Worm (Caenorhabditis elegans) whole organism, late embryonic: Measurements from ENCODE around the gene sng-1.
A peak's percentile ranks its signal among the peaks of the same experiment; 100 is the strongest.

ENCODE experiments used
- C38D4.7 ChIP-seq: fragments of 200-800 bp; sonication (Bioruptor generic); optimal IDR thresholded peaks from 2 replicates; lab custom pipeline; 2018; ENCODE audit warnings: mild to moderate bottlenecking, missing genetic modification characterization, moderate library complexity, missing compliant biosample characterization
- F13H6.1 ChIP-seq: sonication (generic microtip); optimal IDR thresholded peaks from 2 replicates; lab custom pipeline; 2016; ENCODE audit warnings: missing genetic modification characterization, missing compliant biosample characterization
- K02D7.2 ChIP-seq: sonication (generic microtip); optimal IDR thresholded peaks from 2 replicates; lab custom pipeline; 2017; ENCODE audit warnings: mild to moderate bottlenecking, missing genetic modification characterization, missing compliant biosample characterization
- K09A11.1 ChIP-seq: sonication (generic microtip); optimal IDR thresholded peaks from 2 replicates; lab custom pipeline; 2017; ENCODE audit warnings: antibody characterized with exemption, mild to moderate bottlenecking, missing genetic modification characterization, missing compliant biosample characterization; ENCODE audit not compliant: insufficient read depth
- ceh-18 ChIP-seq: sonication (generic microtip); optimal IDR thresholded peaks from 2 replicates; lab custom pipeline; 2016; ENCODE audit warnings: missing genetic modification characterization, missing compliant biosample characterization
- ceh-19 ChIP-seq: fragments of 200-800 bp; sonication (Bioruptor generic); optimal IDR thresholded peaks from 2 replicates; lab custom pipeline; 2018; ENCODE audit warnings: mild to moderate bottlenecking, missing genetic modification characterization, missing compliant biosample characterization
- ceh-2 ChIP-seq: sonication (generic microtip); optimal IDR thresholded peaks from 2 replicates; lab custom pipeline; 2016; ENCODE audit warnings: missing genotype, missing genetic modification characterization, missing compliant biosample characterization
- ceh-31 ChIP-seq: sonication (generic microtip); optimal IDR thresholded peaks from 2 replicates; lab custom pipeline; 2016; ENCODE audit warnings: missing genetic modification characterization, missing compliant biosample characterization
- ceh-34 ChIP-seq: sonication (generic microtip); optimal IDR thresholded peaks from 2 replicates; lab custom pipeline; 2016; ENCODE audit warnings: mild to moderate bottlenecking, missing genetic modification characterization, missing compliant biosample characterization
- ceh-48 ChIP-seq: sonication (generic microtip); optimal IDR thresholded peaks from 2 replicates; lab custom pipeline; 2016; ENCODE audit warnings: missing genetic modification characterization, inconsistent platforms, missing compliant biosample characterization
- ceh-9 ChIP-seq: sonication (generic microtip); optimal IDR thresholded peaks from 2 replicates; lab custom pipeline; 2016; ENCODE audit warnings: mild to moderate bottlenecking, missing genetic modification characterization, inconsistent platforms, missing compliant biosample characterization
- che-1 ChIP-seq: sonication (generic microtip); optimal IDR thresholded peaks from 2 replicates; lab custom pipeline; 2016; ENCODE audit warnings: mild to moderate bottlenecking, missing genetic modification characterization, missing compliant biosample characterization
- dve-1 ChIP-seq: sonication (generic microtip); optimal IDR thresholded peaks from 2 replicates; lab custom pipeline; 2017; ENCODE audit warnings: antibody characterized with exemption, mild to moderate bottlenecking, missing genetic modification characterization, missing compliant biosample characterization
- elt-2 ChIP-seq: sonication (generic microtip); optimal IDR thresholded peaks from 2 replicates; lab custom pipeline; 2016; ENCODE audit warnings: missing genetic modification reagents, missing genetic modification characterization, missing compliant biosample characterization
- ets-4 ChIP-seq: sonication (generic microtip); optimal IDR thresholded peaks from 2 replicates; lab custom pipeline; 2016; ENCODE audit warnings: missing genetic modification characterization, missing compliant biosample characterization
- eyg-1 ChIP-seq: sonication (generic microtip); optimal IDR thresholded peaks from 2 replicates; lab custom pipeline; 2016; ENCODE audit warnings: missing genotype, missing genetic modification characterization, missing compliant biosample characterization
- fkh-6 ChIP-seq: sonication (generic microtip); optimal IDR thresholded peaks from 2 replicates; lab custom pipeline; 2016; ENCODE audit warnings: missing genetic modification characterization, missing compliant biosample characterization
- hlh-13 ChIP-seq: fragments of 200-800 bp; sonication (Bioruptor generic); optimal IDR thresholded peaks from 2 replicates; lab custom pipeline; 2018; ENCODE audit warnings: mild to moderate bottlenecking, missing genetic modification characterization, missing compliant biosample characterization
- hlh-30 ChIP-seq: sonication (generic microtip); optimal IDR thresholded peaks from 2 replicates; lab custom pipeline; 2017; ENCODE audit warnings: antibody characterized with exemption, missing genetic modification characterization, missing compliant biosample characterization; ENCODE audit not compliant: insufficient read depth
- hlh-8 ChIP-seq: sonication (generic microtip); optimal IDR thresholded peaks from 2 replicates; lab custom pipeline; 2016; ENCODE audit warnings: missing genotype, missing genetic modification characterization, missing compliant biosample characterization
- lin-11 ChIP-seq: fragments of 200-800 bp; sonication (Bioruptor generic); optimal IDR thresholded peaks from 2 replicates; lab custom pipeline; 2018; ENCODE audit warnings: mild to moderate bottlenecking, missing genetic modification characterization, missing compliant biosample characterization
- mec-3 ChIP-seq: sonication (generic microtip); optimal IDR thresholded peaks from 2 replicates; lab custom pipeline; 2016; ENCODE audit warnings: borderline replicate concordance, missing genetic modification characterization, missing compliant biosample characterization
- nfya-1 ChIP-seq: sonication (generic microtip); optimal IDR thresholded peaks from 2 replicates; lab custom pipeline; 2017; ENCODE audit warnings: missing genetic modification characterization, mild to moderate bottlenecking, missing compliant biosample characterization, antibody characterized with exemption, moderate library complexity
- nhr-11 ChIP-seq: fragments of 150-350 bp; optimal IDR thresholded peaks from 2 replicates; lab custom pipeline; 2014; ENCODE audit warnings: missing biosample characterization, missing genetic modification characterization
- npax-4 ChIP-seq: sonication (generic microtip); optimal IDR thresholded peaks from 2 replicates; lab custom pipeline; 2016; ENCODE audit warnings: missing genetic modification characterization, missing compliant biosample characterization
- pag-3 ChIP-seq: sonication (generic microtip); optimal IDR thresholded peaks from 2 replicates; lab custom pipeline; 2016; ENCODE audit warnings: missing compliant biosample characterization, missing genetic modification characterization, borderline replicate concordance
- pax-1 ChIP-seq: fragments of 150-350 bp; optimal IDR thresholded peaks from 2 replicates; lab custom pipeline; 2014; ENCODE audit warnings: missing biosample characterization, missing genetic modification characterization
- pros-1 ChIP-seq: fragments of 150-350 bp; optimal IDR thresholded peaks from 2 replicates; lab custom pipeline; 2014; ENCODE audit warnings: missing biosample characterization, missing genetic modification reagents, missing genetic modification characterization
- ref-2 ChIP-seq: sonication (generic microtip); optimal IDR thresholded peaks from 2 replicates; lab custom pipeline; 2016; ENCODE audit warnings: missing genetic modification characterization, missing compliant biosample characterization
- rnt-1 ChIP-seq: sonication (generic microtip); optimal IDR thresholded peaks from 2 replicates; lab custom pipeline; 2016; ENCODE audit warnings: missing genetic modification characterization, missing compliant biosample characterization
- sdc-2 ChIP-seq: sonication (generic microtip); optimal IDR thresholded peaks from 2 replicates; lab custom pipeline; 2016; ENCODE audit warnings: missing genotype, missing genetic modification characterization, missing compliant biosample characterization
- syd-9 ChIP-seq: sonication (generic microtip); optimal IDR thresholded peaks from 2 replicates; lab custom pipeline; 2016; ENCODE audit warnings: mild to moderate bottlenecking, missing genetic modification characterization, moderate library complexity, missing compliant biosample characterization
- tbx-2 ChIP-seq: sonication (generic microtip); optimal IDR thresholded peaks from 2 replicates; lab custom pipeline; 2016; ENCODE audit warnings: missing genetic modification characterization, missing compliant biosample characterization
- tbx-7 ChIP-seq: sonication (generic microtip); optimal IDR thresholded peaks from 2 replicates; lab custom pipeline; 2016; ENCODE audit warnings: missing genotype, missing genetic modification characterization, missing compliant biosample characterization
- ttx-3 ChIP-seq: sonication (generic microtip); optimal IDR thresholded peaks from 2 replicates; lab custom pipeline; 2016; ENCODE audit warnings: missing genetic modification reagents, missing genetic modification characterization, missing compliant biosample characterization
- unc-3 ChIP-seq, 2 experiments: fragments of 200-800 bp in 1 of 2; sonication (Bioruptor generic) in 1 of 2; sonication (generic microtip) in 1 of 2; conservative IDR thresholded peaks in 1 of 2; optimal IDR thresholded peaks in 1 of 2; 2 replicates each; pipeline versions ENCODE4 v1.3.6 to Lab custom; 2016 to 2022; ENCODE audit warnings: missing compliant biosample characterization in 2 of 2, missing genetic modification characterization in 2 of 2, missing genetic modification reagents in 1 of 2
- unc-42 ChIP-seq: sonication (generic microtip); optimal IDR thresholded peaks from 2 replicates; lab custom pipeline; 2016; ENCODE audit warnings: missing genotype, missing genetic modification characterization, missing compliant biosample characterization
- unc-55 ChIP-seq: sonication (generic microtip); optimal IDR thresholded peaks from 2 replicates; lab custom pipeline; 2017; ENCODE audit warnings: missing biosample characterization, missing genetic modification reagents, missing genetic modification characterization
- zip-5 ChIP-seq: sonication (generic microtip); optimal IDR thresholded peaks from 2 replicates; lab custom pipeline; 2016; ENCODE audit warnings: missing genetic modification characterization, missing compliant biosample characterization
- ztf-16 ChIP-seq: sonication (generic microtip); optimal IDR thresholded peaks from 2 replicates; lab custom pipeline; 2017; ENCODE audit warnings: missing genetic modification characterization, missing compliant biosample characterization

Gene sng-1

ce11 chrX:7334302-7334724 is 6.9 kb downstream of the sng-1 start, which contains the start of gene epg-7 (continued):
- TF ChIP-seq tbx-2 (tag; lab: Kevin White, UChicago) (peak; percentile 86), ceh-34 (tag; lab: Kevin White, UChicago) (peak; percentile 63), rnt-1 (tag; lab: Kevin White, UChicago) (peak; percentile 81), K09A11.1 (tag; lab: Kevin White, UChicago) (no peak), unc-42 (tag; lab: Kevin White, UChicago) (peak; percentile 71), ets-4 (tag; lab: Kevin White, UChicago) (no peak), che-1 (tag; lab: Kevin White, UChicago) (no peak), ttx-3 (tag; lab: Kevin White, UChicago) (no peak), ztf-16 (no peak), lin-11 (tag; lab: Kevin White, UChicago) (no peak), C38D4.7 (GFP tag; lab: Kevin White, UChicago) (no peak), pax-1 (no peak), hlh-8 (tag; lab: Kevin White, UChicago) (no peak), ceh-31 (tag; lab: Kevin White, UChicago) (peak; percentile 93), ceh-2 (tag; lab: Kevin White, UChicago) (peak; percentile 19), pros-1 (peak; percentile 91)

DNA sequence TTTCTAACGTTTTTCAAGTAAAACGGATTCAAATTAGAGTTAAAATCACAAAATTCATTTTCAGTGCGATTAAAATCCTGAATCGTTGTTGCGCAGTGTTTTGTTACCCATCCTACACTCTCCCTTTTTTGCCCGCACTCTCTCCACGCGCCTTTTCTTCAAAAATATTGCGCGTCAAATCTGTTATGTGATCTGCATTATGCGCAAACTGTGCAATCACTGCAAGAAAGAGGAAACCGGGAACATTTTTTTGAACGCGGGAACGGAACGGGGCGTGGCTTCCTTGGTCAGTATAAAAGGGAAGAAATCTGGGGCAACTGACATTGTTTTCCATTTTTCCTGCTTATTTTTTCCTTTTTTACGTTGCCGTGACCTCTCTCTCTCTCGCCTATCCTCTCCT is 13.0 kb downstream of the sng-1 start:
- TF ChIP-seq nhr-11 (no peak), ceh-48 (tag; lab: Kevin White, UChicago) (no peak), hlh-30 (tag; lab: Kevin White, UChicago) (no peak), eyg-1 (no peak), tbx-2 (tag; lab: Kevin White, UChicago) (no peak), K02D7.2 (tag; lab: Kevin White, UChicago) (no peak), ref-2 (tag; lab: Kevin White, UChicago) (no peak), elt-2 (tag; lab: Kevin White, UChicago) (no peak), ets-4 (tag; lab: Kevin White, UChicago) (no peak), pag-3 (tag; lab: Kevin White, UChicago) (no peak), pax-1 (no peak), hlh-13 (GFP tag; lab: Kevin White, UChicago) (no peak), ceh-2 (tag; lab: Kevin White, UChicago) (no peak), fkh-6 (no peak), ceh-9 (tag; lab: Kevin White, UChicago) (no peak)
- TF ChIP-seq, all 69 proteins: peak for 0

DNA sequence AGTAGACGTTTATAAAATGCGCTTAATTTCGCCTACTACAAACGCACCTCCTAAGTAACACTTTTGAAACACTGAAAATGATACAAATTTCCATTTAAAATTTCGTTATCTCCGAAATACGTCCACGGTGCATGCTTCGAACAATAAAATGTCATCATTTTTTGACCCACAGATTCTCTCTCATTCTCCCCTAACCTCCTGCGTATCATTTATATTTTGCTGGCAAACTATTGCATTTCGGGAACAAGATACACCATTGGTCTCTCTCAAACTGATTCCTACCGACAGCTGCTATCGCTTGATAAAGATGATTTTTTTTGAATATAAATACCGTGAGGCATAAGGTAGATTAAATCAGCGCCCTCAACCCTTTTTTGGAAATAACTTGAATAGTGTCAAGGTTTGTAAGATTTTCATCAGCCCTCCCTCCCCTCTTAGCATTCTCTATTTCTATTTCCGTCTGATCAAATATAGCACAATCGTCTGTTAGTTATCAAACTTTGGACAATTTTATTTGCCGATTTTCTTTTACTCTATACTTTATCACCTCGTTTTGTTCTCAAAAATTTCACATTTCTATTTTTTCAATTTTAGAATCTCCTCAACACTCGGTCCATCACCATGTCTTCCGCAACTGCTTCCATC is 13.6 kb downstream of the sng-1 start, which contains the start of gene C07D8.6:
Gene C07D8.6 (plus strand): TSS at position 595 of the 645 bp plus-strand sequence.
- TF ChIP-seq pag-3 (tag; lab: Kevin White, UChicago), result no peak
- TF ChIP-seq ceh-19 (GFP tag; lab: Kevin White, UChicago), result no peak
- TF ChIP-seq elt-2 (tag; lab: Kevin White, UChicago), result peak; percentile 64
- no peak for TF ChIP-seq unc-55 (GFP tag; lab: Kevin White, UChicago)
- TF ChIP-seq nfya-1 (tag; lab: Kevin White, UChicago), result peak; percentile 21
- TF ChIP-seq syd-9 (tag; lab: Kevin White, UChicago), result no peak
- TF ChIP-seq dve-1 (tag; lab: Kevin White, UChicago), result peak; percentile 4

DNA sequence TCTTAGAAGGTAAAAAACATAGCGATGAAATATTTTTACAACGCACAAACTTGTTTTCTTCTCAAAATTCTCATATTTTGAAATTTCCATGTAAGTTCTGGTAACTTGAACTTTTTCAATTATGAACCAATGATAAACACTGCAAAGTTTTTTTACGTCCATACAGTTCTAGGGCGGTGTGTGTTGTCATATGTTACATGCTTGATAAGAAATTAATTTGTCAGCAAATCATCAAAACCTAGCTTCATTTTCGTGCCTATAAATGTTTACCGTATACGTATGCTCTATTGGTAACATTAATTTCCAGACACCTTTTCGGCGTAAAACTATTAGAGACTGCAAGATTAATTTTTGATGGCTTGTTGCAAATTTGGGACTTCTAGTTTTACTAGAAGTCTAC is 15.8 kb downstream of the sng-1 start:
- TF ChIP-seq F13H6.1 (tag; lab: Kevin White, UChicago), result no peak
- TF ChIP-seq sdc-2 (tag; lab: Kevin White, UChicago), result no peak
- no peak for TF ChIP-seq tbx-7 (tag; lab: Kevin White, UChicago)
- TF ChIP-seq mec-3 (tag; lab: Kevin White, UChicago), result no peak
- no peak for TF ChIP-seq unc-42 (tag; lab: Kevin White, UChicago)
- no peak for TF ChIP-seq K09A11.1 (tag; lab: Kevin White, UChicago)
- TF ChIP-seq unc-3 (GFP tag; conservative IDR thresholded peaks at IDR 0.05; lab: Robert Waterston, UW), result no peak
- no peak for TF ChIP-seq unc-3 (tag; optimal IDR thresholded peaks at IDR 0.05; lab: Kevin White, UChicago)
- no peak for TF ChIP-seq hlh-13 (GFP tag; lab: Kevin White, UChicago)
- no peak for TF ChIP-seq zip-5 (tag; lab: Kevin White, UChicago)
- TF ChIP-seq pros-1, result no peak
- no peak for TF ChIP-seq ceh-18
- TF ChIP-seq ets-4 (tag; lab: Kevin White, UChicago), result no peak
- TF ChIP-seq npax-4, result no peak
